Worm (Caenorhabditis elegans) whole organism, early embryonic: ENCODE measurements around the gene C14F11.7.

Experiments used
- B0310.2 ChIP-seq: sonication (generic microtip); optimal IDR thresholded peaks from 2 replicates; lab custom pipeline; 2016; ENCODE audit warnings: mild to moderate bottlenecking, missing genetic modification characterization, missing compliant biosample characterization
- F13C5.2 ChIP-seq: sonication (generic microtip); optimal IDR thresholded peaks from 2 replicates; lab custom pipeline; 2017; ENCODE audit warnings: mild to moderate bottlenecking, missing genetic modification characterization, inconsistent platforms, missing compliant biosample characterization
- aly-1 ChIP-seq: sonication (generic microtip); optimal IDR thresholded peaks from 2 replicates; lab custom pipeline; 2016; ENCODE audit warnings: missing genetic modification characterization, missing compliant biosample characterization
- ama-1 ChIP-seq: fragments of 150-350 bp; optimal IDR thresholded peaks from 2 replicates; lab custom pipeline; 2014
- ceh-13 ChIP-seq: fragments of 200-800 bp; sonication (Bioruptor generic); optimal IDR thresholded peaks from 2 replicates; lab custom pipeline; 2018; ENCODE audit warnings: mild to moderate bottlenecking, missing genetic modification characterization, missing compliant biosample characterization
- ceh-36 ChIP-seq: sonication (generic microtip); optimal IDR thresholded peaks from 2 replicates; lab custom pipeline; 2016; ENCODE audit warnings: missing genetic modification characterization, inconsistent platforms, missing compliant biosample characterization
- ets-7 ChIP-seq: sonication (generic microtip); optimal IDR thresholded peaks from 2 replicates; lab custom pipeline; 2016; ENCODE audit warnings: missing genotype, missing genetic modification characterization, missing compliant biosample characterization
- flt-1 ChIP-seq: fragments of 200-800 bp; sonication (Bioruptor generic); IDR thresholded peaks from 2 replicates; pipeline ENCODE4 v1.3.6; 2022; ENCODE audit warnings: missing genetic modification characterization, missing compliant biosample characterization
- hmbx-1 ChIP-seq: sonication (generic microtip); optimal IDR thresholded peaks from 2 replicates; lab custom pipeline; 2016; ENCODE audit warnings: mild to moderate bottlenecking, missing genetic modification characterization, missing compliant biosample characterization
- hmg-4 ChIP-seq: fragments of 200-800 bp; sonication (Bioruptor generic); optimal IDR thresholded peaks from 2 replicates; lab custom pipeline; 2018; ENCODE audit warnings: mild to moderate bottlenecking, missing genetic modification characterization, missing compliant biosample characterization
- hnd-1 ChIP-seq: sonication (generic microtip); optimal IDR thresholded peaks from 2 replicates; lab custom pipeline; 2016; ENCODE audit warnings: missing genetic modification characterization, missing compliant biosample characterization
- pes-1 ChIP-seq: fragments of 200-800 bp; sonication (Bioruptor generic); IDR thresholded peaks from 2 replicates; pipeline ENCODE4 v1.3.6; 2022; ENCODE audit warnings: missing genetic modification reagents, missing genetic modification characterization, missing compliant biosample characterization
- scrt-1 ChIP-seq: fragments of 200-800 bp; sonication (Bioruptor generic); IDR thresholded peaks from 2 replicates; pipeline ENCODE4 v1.3.6; 2022; ENCODE audit warnings: missing genetic modification characterization, missing compliant biosample characterization
- sea-1 ChIP-seq: fragments of 200-800 bp; sonication (Bioruptor generic); conservative IDR thresholded peaks from 2 replicates; pipeline ENCODE4 v1.3.6; 2022; ENCODE audit warnings: missing genetic modification characterization, missing compliant biosample characterization
- tbx-11 ChIP-seq: fragments of 200-800 bp; sonication (Bioruptor generic); IDR thresholded peaks from 2 replicates; pipeline ENCODE4 v1.3.6; 2022; ENCODE audit warnings: missing genetic modification characterization, missing compliant biosample characterization
- tbx-37 ChIP-seq: fragments of 200-800 bp; sonication (Bioruptor generic); conservative IDR thresholded peaks from 2 replicates; pipeline ENCODE4 v1.3.6; 2022; ENCODE audit warnings: missing genetic modification reagents, missing genetic modification characterization, missing compliant biosample characterization
- tra-4 ChIP-seq: sonication (generic microtip); optimal IDR thresholded peaks from 2 replicates; lab custom pipeline; 2017; ENCODE audit warnings: missing genetic modification characterization, missing compliant biosample characterization

The C14F11.7 gene

DNA sequence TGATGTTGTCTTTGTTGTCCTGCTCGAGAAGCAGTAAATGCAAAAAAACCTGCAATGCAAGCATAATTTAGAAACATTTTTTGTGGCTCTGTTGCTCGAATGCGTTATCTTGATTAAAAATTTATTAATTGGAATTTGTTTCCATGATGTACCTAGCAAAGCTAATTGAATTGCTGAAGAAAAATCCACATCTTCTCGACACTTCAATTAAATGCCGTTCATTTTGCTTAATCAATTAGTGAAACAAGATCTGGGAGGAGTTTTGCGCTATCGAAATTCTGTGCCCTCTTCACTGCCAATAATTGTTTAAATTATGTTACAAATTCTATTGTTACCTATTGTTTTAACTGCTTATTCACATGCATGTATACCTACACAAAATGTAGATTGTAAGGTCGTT lies 32.5 kb downstream of the C14F11.7 start, which contains the start of gene T25B2.3:
T25B2.3 (plus strand) TSS at position 301 of the 400 bp plus-strand sequence.
- TF ChIP-seq F13C5.2 (tag; lab: Kevin White, UChicago) (no peak), hmg-4 (GFP tag; lab: Kevin White, UChicago) (no peak), sea-1 (GFP tag; lab: Robert Waterston, UW) (no peak), tbx-11 (GFP tag; lab: Robert Waterston, UW) (no peak), scrt-1 (GFP tag; lab: Robert Waterston, UW) (no peak), hnd-1 (tag; lab: Kevin White, UChicago) (no peak), aly-1 (no peak), ama-1 (lab: Kevin White, UChicago) (no peak), pes-1 (GFP tag; lab: Robert Waterston, UW) (no peak), hmbx-1 (tag; lab: Kevin White, UChicago) (no peak)

DNA sequence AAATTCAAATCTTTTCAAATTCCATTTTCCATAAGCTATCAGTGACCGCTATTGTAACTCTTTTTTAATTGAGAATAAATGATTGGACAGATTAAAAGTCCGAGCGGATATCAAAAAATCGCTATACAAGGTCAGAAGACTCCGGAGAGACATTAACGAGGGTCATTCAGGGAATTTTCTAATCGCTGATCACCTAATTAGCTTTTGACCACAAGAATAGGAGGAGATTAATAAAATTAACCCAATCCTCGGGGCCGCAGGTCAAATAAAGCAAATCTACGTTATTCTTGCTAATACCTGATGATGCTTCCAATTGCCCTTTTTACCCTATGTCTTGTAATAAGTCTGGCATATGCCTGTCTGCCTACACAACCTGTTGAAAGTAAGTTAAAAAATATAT lies 34.7 kb downstream of the C14F11.7 start, which contains the start of gene T25B2.1:
T25B2.1 (plus strand) TSS at position 301 of the 400 bp plus-strand sequence.
- TF ChIP-seq hnd-1 (tag; lab: Kevin White, UChicago) = no peak
- TF ChIP-seq pes-1 (GFP tag; lab: Robert Waterston, UW) = no peak
- TF ChIP-seq aly-1 = no peak
- no peak for TF ChIP-seq F13C5.2 (tag; lab: Kevin White, UChicago)
- TF ChIP-seq ama-1 (lab: Kevin White, UChicago) = no peak
- no peak for TF ChIP-seq tbx-37 (GFP tag; lab: Robert Waterston, UW)
- no peak for TF ChIP-seq sea-1 (GFP tag; lab: Robert Waterston, UW)
- TF ChIP-seq scrt-1 (GFP tag; lab: Robert Waterston, UW) = no peak
- no peak for TF ChIP-seq ets-7
- no peak for TF ChIP-seq B0310.2 (tag; lab: Kevin White, UChicago)
- TF ChIP-seq ceh-13 (GFP tag; lab: Kevin White, UChicago) = no peak
- no peak for TF ChIP-seq hmbx-1 (tag; lab: Kevin White, UChicago)
- TF ChIP-seq flt-1 (GFP tag; lab: Robert Waterston, UW) = no peak
- no peak for TF ChIP-seq tra-4 (tag; lab: Kevin White, UChicago)
- TF ChIP-seq tbx-11 (GFP tag; lab: Robert Waterston, UW) = no peak
- TF ChIP-seq hmg-4 (GFP tag; lab: Kevin White, UChicago) = no peak
- TF ChIP-seq ceh-36 (tag; lab: Kevin White, UChicago) = no peak

DNA sequence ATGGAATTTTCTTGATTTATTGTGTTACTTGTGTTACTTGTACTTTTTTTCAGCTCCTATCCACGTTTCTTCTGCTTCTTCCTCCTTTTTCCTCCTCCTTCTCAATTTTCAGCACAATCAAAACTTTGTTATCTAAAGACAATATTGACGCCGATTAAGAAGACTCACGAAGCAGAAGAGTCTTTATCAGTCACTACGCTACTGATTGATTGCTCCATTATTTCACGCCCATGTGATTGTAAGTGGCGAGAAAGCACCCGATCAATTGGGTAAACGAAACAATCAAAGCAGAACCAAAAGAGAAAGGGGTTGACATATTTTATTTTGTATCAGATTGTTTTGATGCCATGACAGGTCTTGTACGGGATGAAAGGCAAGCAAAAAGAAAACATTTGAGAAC lies 39.1 kb downstream of the C14F11.7 start, which contains the start of gene T25B2.2:
T25B2.2 (plus strand) TSS at position 392 of the 400 bp plus-strand sequence.
- TF ChIP-seq tbx-37 (GFP tag; lab: Robert Waterston, UW) (no peak), B0310.2 (tag; lab: Kevin White, UChicago) (no peak), sea-1 (GFP tag; lab: Robert Waterston, UW) (no peak), hmg-4 (GFP tag; lab: Kevin White, UChicago) (no peak)

DNA sequence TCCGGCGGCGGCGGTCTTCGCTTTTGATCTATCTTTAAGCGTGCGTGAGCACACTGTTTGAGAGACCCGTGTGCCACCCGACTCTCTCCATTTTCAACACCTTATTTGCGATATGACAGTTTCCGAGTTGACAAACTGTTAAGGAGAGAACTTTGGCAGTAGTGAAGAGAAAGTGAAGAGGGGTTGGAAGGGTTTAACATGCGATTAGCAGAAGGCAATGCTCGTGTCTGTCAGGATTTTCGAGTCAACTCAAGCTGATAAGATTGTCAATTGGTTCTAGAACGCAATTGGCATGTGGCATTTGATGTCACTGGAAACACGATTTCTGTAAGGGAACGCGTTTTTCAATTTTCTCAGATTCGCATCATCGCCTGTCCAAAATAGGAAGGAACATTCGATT lies 41.0 kb downstream of the C14F11.7 start:
- no peak for TF ChIP-seq ceh-36 (tag; lab: Kevin White, UChicago)
- no peak for TF ChIP-seq ama-1 (lab: Kevin White, UChicago)
- no peak for TF ChIP-seq sea-1 (GFP tag; lab: Robert Waterston, UW)
- TF ChIP-seq flt-1 (GFP tag; lab: Robert Waterston, UW) = no peak
- no peak for TF ChIP-seq tra-4 (tag; lab: Kevin White, UChicago)
- TF ChIP-seq ceh-13 (GFP tag; lab: Kevin White, UChicago) = no peak
- TF ChIP-seq F13C5.2 (tag; lab: Kevin White, UChicago) = no peak
- no peak for TF ChIP-seq ets-7
- TF ChIP-seq scrt-1 (GFP tag; lab: Robert Waterston, UW) = no peak

- TF ChIP-seq F13C5.2 (tag; lab: Kevin White, UChicago) (no peak), ama-1 (lab: Kevin White, UChicago) (no peak), scrt-1 (GFP tag; lab: Robert Waterston, UW) (no peak), pes-1 (GFP tag; lab: Robert Waterston, UW) (no peak), ceh-13 (GFP tag; lab: Kevin White, UChicago) (no peak), B0310.2 (tag; lab: Kevin White, UChicago) (no peak), ets-7 (no peak), tbx-37 (GFP tag; lab: Robert Waterston, UW) (no peak), tra-4 (tag; lab: Kevin White, UChicago) (no peak), ceh-36 (tag; lab: Kevin White, UChicago) (no peak), tbx-11 (GFP tag; lab: Robert Waterston, UW) (no peak), hmbx-1 (tag; lab: Kevin White, UChicago) (no peak), aly-1 (no peak), hmg-4 (GFP tag; lab: Kevin White, UChicago) (no peak), flt-1 (GFP tag; lab: Robert Waterston, UW) (no peak)
Measured at ce11 chrX:6162037-6162436, 46.3 kb downstream of the C14F11.7 start.

DNA sequence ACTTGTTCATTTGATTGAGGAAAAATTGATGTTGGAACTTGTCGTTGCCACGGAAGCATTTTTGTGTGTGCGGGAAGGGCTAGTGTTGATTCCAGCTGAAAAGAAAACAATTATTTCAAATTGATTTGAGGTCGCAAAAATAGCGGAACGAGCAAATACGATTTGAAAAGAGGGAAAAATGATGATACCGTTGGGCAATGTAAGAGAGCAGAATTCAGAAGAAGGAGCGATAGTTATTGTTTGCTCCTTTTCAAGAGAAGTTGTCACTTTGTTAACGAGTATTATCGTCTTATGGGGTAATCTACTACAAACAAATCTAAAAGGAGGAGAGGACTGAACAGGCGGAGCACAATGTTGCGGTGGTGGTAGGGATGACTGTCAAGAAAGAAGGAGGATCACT lies 47.9 kb downstream of the C14F11.7 start, which contains the start of gene odd-2:
odd-2 (minus strand) TSS at position 101 of the 400 bp plus-strand sequence.
- TF ChIP-seq hmbx-1 (tag; lab: Kevin White, UChicago) = no peak
- no peak for TF ChIP-seq tbx-37 (GFP tag; lab: Robert Waterston, UW)
- no peak for TF ChIP-seq flt-1 (GFP tag; lab: Robert Waterston, UW)
- no peak for TF ChIP-seq tbx-11 (GFP tag; lab: Robert Waterston, UW)
- no peak for TF ChIP-seq aly-1
- TF ChIP-seq sea-1 (GFP tag; lab: Robert Waterston, UW) = no peak
- TF ChIP-seq pes-1 (GFP tag; lab: Robert Waterston, UW) = no peak
- TF ChIP-seq scrt-1 (GFP tag; lab: Robert Waterston, UW) = no peak
- no peak for TF ChIP-seq hmg-4 (GFP tag; lab: Kevin White, UChicago)
- no peak for TF ChIP-seq tra-4 (tag; lab: Kevin White, UChicago)
- TF ChIP-seq hnd-1 (tag; lab: Kevin White, UChicago) = no peak
- no peak for TF ChIP-seq ama-1 (lab: Kevin White, UChicago)
- no peak for TF ChIP-seq B0310.2 (tag; lab: Kevin White, UChicago)

DNA sequence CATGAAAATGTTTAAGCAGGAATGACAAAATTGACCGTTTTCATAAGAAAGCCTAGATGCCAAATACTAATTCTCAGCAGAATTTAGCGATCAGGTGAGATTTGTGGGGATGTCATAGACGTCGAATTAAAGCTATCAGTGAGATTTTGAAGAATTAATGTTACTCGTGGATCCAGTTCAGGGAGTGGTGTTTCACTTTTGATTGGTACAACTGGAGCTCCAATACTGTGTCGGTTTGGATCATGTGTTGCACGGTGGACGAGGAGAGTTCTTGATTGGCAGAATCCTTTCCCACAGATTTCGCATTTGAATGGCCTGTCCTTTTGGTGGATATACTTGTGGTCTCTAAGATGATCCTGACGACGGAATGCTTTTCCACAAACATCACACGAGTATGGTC lies 48.8 kb downstream of the C14F11.7 start:
- no peak for TF ChIP-seq flt-1 (GFP tag; lab: Robert Waterston, UW)
- no peak for TF ChIP-seq ama-1 (lab: Kevin White, UChicago)
- no peak for TF ChIP-seq tbx-11 (GFP tag; lab: Robert Waterston, UW)
- TF ChIP-seq F13C5.2 (tag; lab: Kevin White, UChicago) = no peak
- TF ChIP-seq scrt-1 (GFP tag; lab: Robert Waterston, UW) = no peak
- TF ChIP-seq hmg-4 (GFP tag; lab: Kevin White, UChicago) = no peak
- TF ChIP-seq tbx-37 (GFP tag; lab: Robert Waterston, UW) = no peak
- TF ChIP-seq aly-1 = no peak
- TF ChIP-seq sea-1 (GFP tag; lab: Robert Waterston, UW) = no peak
- no peak for TF ChIP-seq pes-1 (GFP tag; lab: Robert Waterston, UW)
- TF ChIP-seq hnd-1 (tag; lab: Kevin White, UChicago) = no peak
- TF ChIP-seq hmbx-1 (tag; lab: Kevin White, UChicago) = no peak
- no peak for TF ChIP-seq ceh-36 (tag; lab: Kevin White, UChicago)
- TF ChIP-seq tra-4 (tag; lab: Kevin White, UChicago) = no peak
- no peak for TF ChIP-seq ceh-13 (GFP tag; lab: Kevin White, UChicago)
- TF ChIP-seq B0310.2 (tag; lab: Kevin White, UChicago) = no peak
- no peak for TF ChIP-seq ets-7
